Worm (Caenorhabditis elegans) whole organism, L3 larva: Measurements from ENCODE around the gene cest-2.1.
A peak's percentile ranks its signal among the peaks of the same experiment; 100 is the strongest.

Experiments
- R02D3.7 ChIP-seq: fragments of 150-350 bp; optimal IDR thresholded peaks from 2 replicates; lab custom pipeline; 2014; ENCODE audit warnings: missing biosample characterization, missing genetic modification characterization
- ZK546.5 ChIP-seq: sonication (generic microtip); optimal IDR thresholded peaks from 2 replicates; lab custom pipeline; 2017; ENCODE audit warnings: missing biosample characterization, missing genetic modification characterization
- ama-1 ChIP-seq: fragments of 150-350 bp; optimal IDR thresholded peaks from 2 replicates; lab custom pipeline; 2018
- ceh-28 ChIP-seq: fragments of 150-350 bp; optimal IDR thresholded peaks from 2 replicates; lab custom pipeline; 2014; ENCODE audit warnings: missing biosample characterization, missing genetic modification reagents, missing genetic modification characterization
- ceh-82 ChIP-seq: fragments of 150-350 bp; optimal IDR thresholded peaks from 2 replicates; lab custom pipeline; 2014; ENCODE audit warnings: missing biosample characterization, missing genetic modification characterization
- ceh-9 ChIP-seq: sonication (generic microtip); optimal IDR thresholded peaks from 2 replicates; lab custom pipeline; 2018; ENCODE audit warnings: missing biosample characterization, missing genetic modification characterization
- daf-12 ChIP-seq: fragments of 150-350 bp; optimal IDR thresholded peaks from 2 replicates; lab custom pipeline; 2014; ENCODE audit warnings: missing biosample characterization, missing genetic modification reagents, missing genetic modification characterization
- egl-27 ChIP-seq: sonication (generic microtip); optimal IDR thresholded peaks from 4 replicates; lab custom pipeline; 2017; ENCODE audit warnings: missing biosample characterization, missing genetic modification reagents, missing genetic modification characterization
- egl-5 ChIP-seq: fragments of 150-350 bp; optimal IDR thresholded peaks from 2 replicates; lab custom pipeline; 2017; ENCODE audit warnings: missing biosample characterization, missing genetic modification reagents, missing genetic modification characterization, inconsistent platforms
- elt-1 ChIP-seq: fragments of 150-350 bp; optimal IDR thresholded peaks from 2 replicates; lab custom pipeline; 2014; ENCODE audit warnings: missing biosample characterization, missing genetic modification characterization
- elt-2 ChIP-seq: sonication (generic microtip); optimal IDR thresholded peaks from 2 replicates; lab custom pipeline; 2016; ENCODE audit warnings: missing genetic modification reagents, mild to moderate bottlenecking, missing genetic modification characterization, missing compliant biosample characterization
- elt-3 ChIP-seq, 3 experiments: fragments of 150-350 bp in 1 of 3; sonication (generic microtip) in 2 of 3; optimal IDR thresholded peaks; 2 replicates in 2 of 3; 4 replicates in 1 of 3; lab custom pipeline; 2014 to 2017; ENCODE audit warnings: missing biosample characterization in 3 of 3, missing genetic modification characterization in 3 of 3
- fkh-10 ChIP-seq: sonication (generic microtip); optimal IDR thresholded peaks from 2 replicates; lab custom pipeline; 2017; ENCODE audit warnings: missing biosample characterization, missing genetic modification reagents, missing genetic modification characterization
- fkh-2 ChIP-seq: fragments of 150-350 bp; optimal IDR thresholded peaks from 2 replicates; lab custom pipeline; 2014; ENCODE audit warnings: missing biosample characterization, missing genetic modification reagents, missing genetic modification characterization
- fos-1 ChIP-seq: fragments of 150-350 bp; optimal IDR thresholded peaks from 2 replicates; lab custom pipeline; 2014; ENCODE audit warnings: missing biosample characterization, missing genetic modification characterization
- hmg-11 ChIP-seq: sonication (generic microtip); optimal IDR thresholded peaks from 2 replicates; lab custom pipeline; 2016; ENCODE audit warnings: missing genetic modification characterization, missing compliant biosample characterization
- jun-1 ChIP-seq: fragments of 150-350 bp; optimal IDR thresholded peaks from 2 replicates; lab custom pipeline; 2014; ENCODE audit warnings: missing biosample characterization, missing genetic modification reagents, missing genetic modification characterization
- lin-15B ChIP-seq: fragments of 150-350 bp; optimal IDR thresholded peaks from 2 replicates; lab custom pipeline; 2014; ENCODE audit warnings: missing biosample characterization, missing genetic modification characterization
- lin-39 ChIP-seq: fragments of 150-350 bp; optimal IDR thresholded peaks from 2 replicates; lab custom pipeline; 2018; ENCODE audit warnings: missing biosample characterization, missing genetic modification reagents, missing genetic modification characterization
- mdl-1 ChIP-seq: fragments of 150-350 bp; optimal IDR thresholded peaks from 2 replicates; lab custom pipeline; 2014; ENCODE audit warnings: missing biosample characterization, missing genetic modification characterization
- nfya-1 ChIP-seq: sonication (generic microtip); optimal IDR thresholded peaks from 2 replicates; lab custom pipeline; 2017; ENCODE audit warnings: missing genetic modification characterization, mild to moderate bottlenecking, missing compliant biosample characterization, antibody characterized with exemption, moderate library complexity; ENCODE audit not compliant: insufficient read depth
- nhr-11 ChIP-seq: fragments of 150-350 bp; optimal IDR thresholded peaks from 2 replicates; lab custom pipeline; 2014; ENCODE audit warnings: missing biosample characterization, missing genetic modification characterization
- nhr-12 ChIP-seq: fragments of 150-350 bp; optimal IDR thresholded peaks from 2 replicates; lab custom pipeline; 2014; ENCODE audit warnings: missing biosample characterization, missing genetic modification characterization
- nhr-23 ChIP-seq: fragments of 150-350 bp; optimal IDR thresholded peaks from 2 replicates; lab custom pipeline; 2014; ENCODE audit warnings: missing biosample characterization, missing genetic modification reagents, missing genetic modification characterization
- nhr-25 ChIP-seq: sonication (generic microtip); optimal IDR thresholded peaks from 2 replicates; lab custom pipeline; 2017; ENCODE audit warnings: missing biosample characterization, missing genetic modification characterization
- nhr-28 ChIP-seq: fragments of 150-350 bp; optimal IDR thresholded peaks from 2 replicates; lab custom pipeline; 2014; ENCODE audit warnings: missing biosample characterization, missing genetic modification characterization
- nhr-43 ChIP-seq: sonication (generic microtip); optimal IDR thresholded peaks from 2 replicates; lab custom pipeline; 2016; ENCODE audit warnings: mild to moderate bottlenecking, missing genetic modification characterization, missing compliant biosample characterization; ENCODE audit not compliant: poor library complexity, severe bottlenecking
- nhr-76 ChIP-seq: fragments of 150-350 bp; sonication (generic microtip); optimal IDR thresholded peaks from 5 replicates; lab custom pipeline; 2014; ENCODE audit warnings: missing biosample characterization, missing genetic modification characterization
- pha-4 ChIP-seq: fragments of 150-350 bp; optimal IDR thresholded peaks from 2 replicates; lab custom pipeline; 2014; ENCODE audit warnings: missing biosample characterization, missing genetic modification reagents, missing genetic modification characterization
- pqm-1 ChIP-seq: fragments of 150-350 bp; optimal IDR thresholded peaks from 2 replicates; lab custom pipeline; 2017; ENCODE audit warnings: missing biosample characterization, missing genetic modification characterization, inconsistent platforms
- snpc-4 ChIP-seq: fragments of 150-350 bp; optimal IDR thresholded peaks from 2 replicates; lab custom pipeline; 2014; ENCODE audit warnings: missing biosample characterization, missing genetic modification characterization
- tbx-2 ChIP-seq: sonication (generic microtip); optimal IDR thresholded peaks from 2 replicates; lab custom pipeline; 2016; ENCODE audit warnings: mild to moderate bottlenecking, missing genetic modification characterization, missing compliant biosample characterization
- unc-62 ChIP-seq: fragments of 150-350 bp; sonication (generic microtip); optimal IDR thresholded peaks from 4 replicates; lab custom pipeline; 2014; ENCODE audit warnings: missing biosample characterization, missing genetic modification reagents, missing genetic modification characterization
- zag-1 ChIP-seq: fragments of 150-350 bp; optimal IDR thresholded peaks from 2 replicates; lab custom pipeline; 2014; ENCODE audit warnings: missing biosample characterization, missing genetic modification characterization
- ztf-11 ChIP-seq: fragments of 150-350 bp; optimal IDR thresholded peaks from 2 replicates; lab custom pipeline; 2014; ENCODE audit warnings: missing biosample characterization, missing genetic modification characterization

Gene cest-2.1

DNA sequence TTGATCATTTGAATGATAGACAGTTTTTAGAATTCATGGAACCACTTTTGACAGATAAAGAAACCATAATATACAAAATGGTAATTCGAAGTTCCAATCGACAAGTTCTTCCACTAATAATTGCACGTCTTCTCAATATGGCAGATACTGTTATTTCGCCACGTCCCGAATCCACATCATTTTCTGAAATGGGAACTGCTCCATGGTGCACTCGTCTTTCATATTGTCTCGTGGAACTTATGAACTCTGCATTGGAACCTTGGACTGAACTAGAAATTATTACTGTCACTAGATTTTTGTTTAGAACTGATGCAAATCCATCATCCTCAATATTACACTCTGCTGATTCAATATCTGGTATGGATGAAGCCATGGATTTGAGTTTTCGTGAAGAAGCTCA lies 15.8 kb upstream of the cest-2.1 start:
- no peak for TF ChIP-seq pha-4
- TF ChIP-seq egl-5 (tag; lab: Kevin White, UChicago): no peak
- no peak for TF ChIP-seq fos-1 (tag; lab: Kevin White, UChicago)
- TF ChIP-seq daf-12: no peak
- TF ChIP-seq elt-3 (tag; optimal IDR thresholded peaks at IDR 0.05; lab: Kevin White, UChicago): no peak

DNA sequence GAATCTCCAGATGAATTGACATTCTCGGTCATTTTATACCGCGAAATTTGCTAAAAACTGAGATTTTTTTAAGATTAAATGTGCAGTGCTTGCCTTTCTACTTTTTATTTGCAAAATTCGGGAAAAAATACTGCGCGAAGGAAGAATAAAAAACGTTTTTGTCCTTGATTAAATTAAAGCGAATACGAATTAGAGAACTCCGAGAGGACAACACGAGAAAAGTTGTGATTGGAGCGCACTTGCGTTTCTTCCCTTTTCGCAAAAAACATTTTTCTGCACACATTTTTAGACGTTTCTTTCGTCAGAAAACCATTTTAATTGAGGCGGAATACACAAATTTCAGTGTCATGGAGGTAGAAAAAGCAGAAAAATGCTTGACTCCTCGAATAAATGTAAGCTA lies 14.2 kb upstream of the cest-2.1 start, which contains the start of the genes trm-1 and ints-2:
Gene trm-1 (minus strand): TSS at position 175 of the 400 bp plus-strand sequence.
Gene ints-2 (plus strand): TSS at position 249 of the 400 bp plus-strand sequence.
- TF ChIP-seq mdl-1 (tag; lab: Kevin White, UChicago) (no peak), ztf-11 (tag; lab: Kevin White, UChicago) (no peak), elt-1 (tag; lab: Kevin White, UChicago) (no peak), egl-27 (tag; lab: Kevin White, UChicago) (no peak), nfya-1 (tag; lab: Kevin White, UChicago) (peak; percentile 66), lin-15B (tag; lab: Kevin White, UChicago) (peak; percentile 90), nhr-25 (tag; lab: Kevin White, UChicago) (peak; percentile 36), lin-39 (tag; lab: Kevin White, UChicago) (peak; percentile 66), snpc-4 (tag; lab: Kevin White, UChicago) (no peak), zag-1 (no peak), nhr-28 (tag; lab: Kevin White, UChicago) (no peak), pqm-1 (tag; lab: Kevin White, UChicago) (peak; percentile 36), jun-1 (peak; percentile 32), R02D3.7 (tag; lab: Kevin White, UChicago) (peak; percentile 47), tbx-2 (no peak), elt-2 (tag; lab: Kevin White, UChicago) (peak; percentile 21), pha-4 (peak; percentile 78), ZK546.5 (tag; lab: Kevin White, UChicago) (no peak), elt-3 (tag; optimal IDR thresholded peaks at IDR 0.05; lab: Kevin White, UChicago) (no peak), fos-1 (tag; lab: Kevin White, UChicago) (no peak), fkh-10 (GFP tag; lab: Kevin White, UChicago) (peak; percentile 57), daf-12 (no peak), fkh-2 (tag; lab: Kevin White, UChicago) (no peak), nhr-23 (tag; lab: Kevin White, UChicago) (peak; percentile 55), egl-5 (tag; lab: Kevin White, UChicago) (peak; percentile 3), nhr-43 (tag; lab: Kevin White, UChicago) (peak; percentile 54), unc-62 (GFP tag; lab: Kevin White, UChicago) (no peak), ceh-28 (tag; lab: Kevin White, UChicago) (peak; percentile 2), hmg-11 (peak; percentile 62), ceh-82 (tag; lab: Kevin White, UChicago) (no peak)

DNA sequence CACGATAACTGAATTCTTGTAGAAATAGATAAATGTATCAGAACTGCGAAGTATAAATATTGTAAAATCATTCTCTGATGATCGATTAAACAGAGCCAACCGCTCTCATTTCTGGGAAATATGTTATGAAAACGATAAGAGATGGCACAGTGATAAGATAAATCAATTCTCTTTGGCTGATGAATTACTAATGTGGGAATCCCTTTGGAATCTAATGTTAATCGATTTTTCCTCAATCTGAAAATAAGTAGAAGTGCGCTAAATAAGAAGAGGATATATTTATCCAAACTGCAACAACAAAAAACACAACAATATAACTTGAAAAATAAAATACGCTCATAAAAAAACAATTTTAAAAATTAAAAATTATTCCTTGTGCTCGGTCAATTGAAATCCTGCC lies 11.6 kb upstream of the cest-2.1 start, which contains the start of gene cest-2.3:
Gene cest-2.3 (minus strand): TSS at position 101 of the 400 bp plus-strand sequence.
- TF ChIP-seq zag-1: no peak
- TF ChIP-seq lin-15B (tag; lab: Kevin White, UChicago): no peak
- TF ChIP-seq mdl-1 (tag; lab: Kevin White, UChicago): no peak
- TF ChIP-seq nhr-76: no peak
- no peak for TF ChIP-seq ztf-11 (tag; lab: Kevin White, UChicago)
- no peak for TF ChIP-seq lin-39 (tag; lab: Kevin White, UChicago)
- no peak for TF ChIP-seq jun-1

DNA sequence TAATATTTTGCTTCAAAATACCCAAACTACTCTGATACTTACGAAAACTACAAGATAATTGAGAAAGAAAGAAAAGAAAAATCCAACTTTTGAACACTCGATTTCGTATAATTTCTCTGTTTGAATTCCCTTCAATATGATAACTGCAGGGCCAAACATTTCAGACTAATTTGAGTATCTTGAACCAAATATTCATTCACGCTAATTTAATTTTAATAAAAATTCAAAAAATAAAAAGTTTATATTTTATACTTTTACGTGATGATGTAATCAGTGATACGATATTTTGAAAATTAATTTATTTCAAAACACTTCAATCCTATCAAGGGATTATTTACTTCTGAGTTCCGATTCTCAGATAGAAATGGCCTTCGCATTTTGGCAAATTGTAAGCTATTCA lies 8.7 kb upstream of the cest-2.1 start, which contains the start of gene ZC376.8:
Gene ZC376.8 (plus strand): TSS at position 301 of the 400 bp plus-strand sequence.
- TF ChIP-seq egl-5 (tag; lab: Kevin White, UChicago) (no peak), ceh-9 (tag; lab: Kevin White, UChicago) (no peak), fkh-2 (tag; lab: Kevin White, UChicago) (no peak), nhr-11 (no peak), elt-1 (tag; lab: Kevin White, UChicago) (no peak), elt-2 (tag; lab: Kevin White, UChicago) (no peak), ztf-11 (tag; lab: Kevin White, UChicago) (no peak), lin-39 (tag; lab: Kevin White, UChicago) (no peak), ama-1 (lab: Kevin White, UChicago) (no peak), fkh-10 (GFP tag; lab: Kevin White, UChicago) (no peak), hmg-11 (no peak), nhr-12 (tag; lab: Kevin White, UChicago) (no peak)
- TF ChIP-seq, all 47 proteins: peak for 0
